Fruit fly (Drosophila melanogaster): ENCODE data around the gene RpS15Aa.

DNA sequence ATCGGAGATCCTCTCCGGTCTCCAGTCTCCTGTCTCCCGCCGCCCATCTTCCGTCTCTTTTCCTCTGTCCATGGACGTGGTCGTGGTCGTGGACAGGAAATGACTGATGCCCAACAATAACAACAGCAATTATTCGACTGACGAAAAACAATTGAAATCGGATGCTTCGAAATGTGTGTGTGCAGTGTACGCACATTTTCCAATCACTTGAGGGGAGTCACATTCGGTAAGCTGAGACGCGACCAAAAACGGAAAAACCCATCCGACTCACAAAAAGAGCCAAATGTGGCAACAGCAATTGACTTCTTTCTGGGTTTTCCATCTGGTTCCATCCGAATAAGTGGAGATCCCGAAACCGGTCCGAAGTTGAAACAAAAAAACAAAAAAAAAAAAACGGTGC is 31.9 kb upstream of the RpS15Aa start:
- TF ChIP-seq Hr39 (GFP tag; optimal IDR thresholded peaks at IDR 0.05) (no peak), Sox102F (GFP tag; optimal IDR thresholded peaks at IDR 0.05) (no peak), dac (GFP tag; optimal IDR thresholded peaks at IDR 0.05) (no peak), fd59A (GFP tag; optimal IDR thresholded peaks at IDR 0.05) (no peak), CG6854 (GFP tag; optimal IDR thresholded peaks at IDR 0.05) (no peak), achi (GFP tag; optimal IDR thresholded peaks at IDR 0.05) (no peak), CG7368 (GFP tag; optimal IDR thresholded peaks at IDR 0.05) (no peak), esn (GFP tag; optimal IDR thresholded peaks at IDR 0.05) (no peak), acj6 (GFP tag; optimal IDR thresholded peaks at IDR 0.05) (no peak), Blimp-1 (GFP tag; optimal IDR thresholded peaks at IDR 0.05) (no peak), CG16779 (tag; optimal IDR thresholded peaks at IDR 0.05) (no peak), Hr38 (GFP tag; optimal IDR thresholded peaks at IDR 0.05) (no peak), CG3032 (tag; optimal IDR thresholded peaks at IDR 0.05) (no peak)
